Worm (Caenorhabditis elegans) whole organism, early embryonic: ENCODE data around the gene egl-13.

Source experiments
- ceh-13 ChIP-seq: fragments of 200-800 bp; sonication (Bioruptor generic); optimal IDR thresholded peaks from 2 replicates; lab custom pipeline; 2018; ENCODE audit warnings: mild to moderate bottlenecking, missing genetic modification characterization, missing compliant biosample characterization
- flt-1 ChIP-seq: fragments of 200-800 bp; sonication (Bioruptor generic); IDR thresholded peaks from 2 replicates; pipeline ENCODE4 v1.3.6; 2022; ENCODE audit warnings: missing genetic modification characterization, missing compliant biosample characterization
- hmbx-1 ChIP-seq: sonication (generic microtip); optimal IDR thresholded peaks from 2 replicates; lab custom pipeline; 2016; ENCODE audit warnings: mild to moderate bottlenecking, missing genetic modification characterization, missing compliant biosample characterization
- hmg-4 ChIP-seq: fragments of 200-800 bp; sonication (Bioruptor generic); optimal IDR thresholded peaks from 2 replicates; lab custom pipeline; 2018; ENCODE audit warnings: mild to moderate bottlenecking, missing genetic modification characterization, missing compliant biosample characterization

DNA sequence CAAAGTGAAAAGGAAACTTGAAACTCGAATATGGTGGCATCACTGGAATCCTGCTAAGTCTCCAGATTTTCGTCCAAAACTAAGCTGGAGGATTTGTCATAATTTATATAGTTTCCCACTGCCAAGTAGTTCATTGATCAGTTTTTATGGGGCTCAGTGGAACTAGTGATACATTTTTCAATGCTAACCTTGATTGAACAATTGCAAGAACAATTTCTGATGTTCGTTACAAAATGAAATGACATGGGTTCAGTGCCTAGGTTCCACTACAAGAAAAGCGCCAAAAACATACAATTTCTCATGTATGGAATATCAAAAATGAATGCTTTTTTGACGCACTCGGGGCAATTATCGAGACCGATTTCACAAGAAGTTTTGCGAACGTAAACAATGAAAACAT lies 41.8 kb upstream of the egl-13 start:
- no peak for TF ChIP-seq hmbx-1 (tag; lab: Kevin White, UChicago)
- no peak for TF ChIP-seq hmg-4
- no peak for TF ChIP-seq flt-1 (GFP tag; lab: Robert Waterston, UW)
- TF ChIP-seq ceh-13 (GFP tag; lab: Kevin White, UChicago) = no peak
